Fruit fly (Drosophila melanogaster) whole organism, prepupa: ENCODE results near the gene CG13082.

ENCODE experiments used
- CG10631 ChIP-seq: fragments of 200-800 bp; sonication (Bioruptor generic); optimal IDR thresholded peaks from 2 replicates; lab custom pipeline; 2016; ENCODE audit warnings: missing biosample characterization, missing genetic modification characterization
- CG10669 ChIP-seq: fragments of 200-800 bp; sonication (Bioruptor generic); optimal IDR thresholded peaks from 3 replicates; lab custom pipeline; 2018; ENCODE audit warnings: missing biosample characterization, mild to moderate bottlenecking, missing genetic modification characterization, moderate library complexity
- CG11294 ChIP-seq: fragments of 200-800 bp; sonication (Bioruptor generic); IDR thresholded peaks from 2 replicates; pipeline ENCODE4 v1.3.6; 2022; ENCODE audit warnings: missing biosample characterization, missing genetic modification characterization
- CG11762 ChIP-seq: fragments of 200-800 bp; sonication (Bioruptor generic); optimal IDR thresholded peaks from 3 replicates; lab custom pipeline; 2016; ENCODE audit warnings: missing biosample characterization, missing genetic modification characterization; ENCODE audit not compliant: insufficient read depth
- CG11902 ChIP-seq: fragments of 200-800 bp; sonication (Bioruptor generic); optimal IDR thresholded peaks from 3 replicates; lab custom pipeline; 2016; ENCODE audit warnings: missing biosample characterization, missing genetic modification characterization
- CG15336 ChIP-seq: fragments of 200-800 bp; sonication (Bioruptor generic); IDR thresholded peaks from 2 replicates; pipeline ENCODE4 v1.3.6; 2022; ENCODE audit warnings: missing biosample characterization, missing genetic modification characterization
- CG16779 ChIP-seq: fragments of 200-800 bp; sonication (Bioruptor generic); optimal IDR thresholded peaks from 3 replicates; lab custom pipeline; 2017; ENCODE audit warnings: missing biosample characterization, mild to moderate bottlenecking, missing genetic modification characterization
- CG31627 ChIP-seq: fragments of 200-800 bp; sonication (Bioruptor generic); optimal IDR thresholded peaks from 3 replicates; lab custom pipeline; 2016; ENCODE audit warnings: missing biosample characterization, missing genetic modification characterization
- CG34406 ChIP-seq: fragments of 200-800 bp; sonication (Bioruptor generic); optimal IDR thresholded peaks from 3 replicates; lab custom pipeline; 2016; ENCODE audit warnings: missing biosample characterization, missing genetic modification characterization
- CG3919 ChIP-seq: fragments of 200-800 bp; sonication (Bioruptor generic); optimal IDR thresholded peaks from 3 replicates; lab custom pipeline; 2016; ENCODE audit warnings: missing biosample characterization, missing genetic modification characterization
- CG4318 ChIP-seq: fragments of 200-800 bp; sonication (Bioruptor generic); optimal IDR thresholded peaks from 3 replicates; lab custom pipeline; 2017; ENCODE audit warnings: missing biosample characterization, mild to moderate bottlenecking, missing genetic modification characterization
- CG6163 ChIP-seq: fragments of 200-800 bp; sonication (Bioruptor generic); IDR thresholded peaks from 3 replicates; pipeline ENCODE4 v1.3.6; 2022; ENCODE audit warnings: missing biosample characterization, missing genetic modification characterization
- CG6276 ChIP-seq: fragments of 200-800 bp; sonication (Bioruptor generic); optimal IDR thresholded peaks from 2 replicates; lab custom pipeline; 2017; ENCODE audit warnings: missing biosample characterization, mild to moderate bottlenecking, missing genetic modification characterization
- CG6792 ChIP-seq: fragments of 200-800 bp; sonication (Bioruptor generic); optimal IDR thresholded peaks from 3 replicates; lab custom pipeline; 2016; ENCODE audit warnings: missing biosample characterization, missing genetic modification characterization
- CG6854 ChIP-seq: fragments of 200-800 bp; sonication (Bioruptor generic); optimal IDR thresholded peaks from 2 replicates; lab custom pipeline; 2017; ENCODE audit warnings: missing biosample characterization, mild to moderate bottlenecking, missing genetic modification characterization
- CG8119 ChIP-seq: fragments of 200-800 bp; sonication (Bioruptor generic); IDR thresholded peaks from 3 replicates; pipeline ENCODE4 v1.3.6; 2022; ENCODE audit warnings: missing biosample characterization, missing genetic modification characterization
- CG8319 ChIP-seq: fragments of 200-800 bp; sonication (Bioruptor generic); optimal IDR thresholded peaks from 3 replicates; lab custom pipeline; 2016; ENCODE audit warnings: missing biosample characterization, missing genetic modification characterization
- CG8632 ChIP-seq: fragments of 200-800 bp; sonication (Bioruptor generic); optimal IDR thresholded peaks from 3 replicates; lab custom pipeline; 2016; ENCODE audit warnings: missing biosample characterization, missing genetic modification characterization
- Eip75B ChIP-seq: fragments of 200-800 bp; sonication (Bioruptor generic); optimal IDR thresholded peaks from 3 replicates; lab custom pipeline; 2016; ENCODE audit warnings: missing biosample characterization, missing genetic modification characterization
- Eip78C ChIP-seq: fragments of 200-800 bp; sonication (Bioruptor generic); peaks from one replicate; lab custom pipeline; 2016; ENCODE audit warnings: missing biosample characterization, missing genetic modification characterization
- Eip93F ChIP-seq: fragments of 200-800 bp; sonication (Bioruptor generic); optimal IDR thresholded peaks from 2 replicates; lab custom pipeline; 2016; ENCODE audit warnings: missing biosample characterization, mild to moderate bottlenecking, missing genetic modification characterization
- Ets96B ChIP-seq: fragments of 200-800 bp; optimal IDR thresholded peaks from 2 replicates; lab custom pipeline; 2019; ENCODE audit warnings: missing biosample characterization, mild to moderate bottlenecking, missing genetic modification characterization, moderate library complexity
- Gug ChIP-seq: fragments of 200-800 bp; sonication (Bioruptor generic); IDR thresholded peaks from 2 replicates; pipeline ENCODE4 v1.3.6; 2022; ENCODE audit warnings: missing biosample characterization, missing genetic modification characterization
- Hr4 ChIP-seq: fragments of 200-800 bp; sonication (Bioruptor generic); optimal IDR thresholded peaks from 3 replicates; lab custom pipeline; 2016; ENCODE audit warnings: missing biosample characterization, missing genetic modification characterization
- Met ChIP-seq: fragments of 200-800 bp; sonication (Bioruptor generic); optimal IDR thresholded peaks from 3 replicates; lab custom pipeline; 2016; ENCODE audit warnings: missing biosample characterization, missing genetic modification characterization
- Sox102F ChIP-seq: fragments of 200-800 bp; sonication (Bioruptor generic); optimal IDR thresholded peaks from 2 replicates; lab custom pipeline; 2016; ENCODE audit warnings: missing biosample characterization, mild to moderate bottlenecking, missing genetic modification characterization
- Sox14 ChIP-seq: fragments of 200-800 bp; sonication (Bioruptor generic); optimal IDR thresholded peaks from 3 replicates; lab custom pipeline; 2016; ENCODE audit warnings: missing biosample characterization, missing genetic modification characterization
- Sox15 ChIP-seq: fragments of 200-800 bp; sonication (Bioruptor generic); optimal IDR thresholded peaks from 3 replicates; lab custom pipeline; 2016; ENCODE audit warnings: missing biosample characterization, missing genetic modification characterization
- achi ChIP-seq: fragments of 200-800 bp; sonication (Bioruptor generic); optimal IDR thresholded peaks from 3 replicates; lab custom pipeline; 2016; ENCODE audit warnings: missing biosample characterization, missing genetic modification characterization
- acj6 ChIP-seq: fragments of 200-800 bp; sonication (Bioruptor generic); optimal IDR thresholded peaks from 3 replicates; lab custom pipeline; 2016; ENCODE audit warnings: missing biosample characterization, missing genetic modification characterization
- cyc ChIP-seq: fragments of 200-800 bp; sonication (Bioruptor generic); optimal IDR thresholded peaks from 3 replicates; lab custom pipeline; 2016; ENCODE audit warnings: missing biosample characterization, missing genetic modification characterization
- dsx ChIP-seq: fragments of 200-800 bp; optimal IDR thresholded peaks from 3 replicates; lab custom pipeline; 2019; ENCODE audit warnings: missing biosample characterization, mild to moderate bottlenecking, missing genetic modification characterization, moderate library complexity; ENCODE audit not compliant: poor library complexity, severe bottlenecking
- eg ChIP-seq: fragments of 200-800 bp; sonication (Bioruptor generic); IDR thresholded peaks from 3 replicates; pipeline ENCODE4 v1.3.6; 2022; ENCODE audit warnings: missing biosample characterization, missing genetic modification characterization
- esn ChIP-seq: fragments of 200-800 bp; sonication (Bioruptor generic); optimal IDR thresholded peaks from 2 replicates; lab custom pipeline; 2016; ENCODE audit warnings: missing biosample characterization, mild to moderate bottlenecking, missing genetic modification characterization, moderate library complexity
- fd59A ChIP-seq: fragments of 200-800 bp; sonication (Bioruptor generic); optimal IDR thresholded peaks from 2 replicates; lab custom pipeline; 2017; ENCODE audit warnings: missing biosample characterization, mild to moderate bottlenecking, missing genetic modification characterization, missing genetic modification reagents
- fkh ChIP-seq: fragments of 200-800 bp; sonication (Bioruptor generic); optimal IDR thresholded peaks from 3 replicates; lab custom pipeline; 2017; ENCODE audit warnings: missing biosample characterization, mild to moderate bottlenecking, missing genetic modification characterization, moderate library complexity
- lz ChIP-seq: fragments of 200-800 bp; sonication (Bioruptor generic); optimal IDR thresholded peaks from 3 replicates; lab custom pipeline; 2016; ENCODE audit warnings: missing biosample characterization, missing genetic modification characterization
- net ChIP-seq: fragments of 200-800 bp; sonication (Bioruptor generic); optimal IDR thresholded peaks from 3 replicates; lab custom pipeline; 2016; ENCODE audit warnings: missing biosample characterization, missing genetic modification characterization
- pdm3 ChIP-seq: fragments of 200-800 bp; sonication (Bioruptor generic); optimal IDR thresholded peaks from 3 replicates; lab custom pipeline; 2016; ENCODE audit warnings: missing biosample characterization, missing genetic modification characterization
- salr ChIP-seq, 2 experiments: fragments of 200-800 bp; sonication (Bioruptor generic); optimal IDR thresholded peaks; 3 replicates each; lab custom pipeline; 2016 to 2018; ENCODE audit warnings: missing biosample characterization in 2 of 2, missing genetic modification characterization in 2 of 2, mild to moderate bottlenecking in 1 of 2
- spab ChIP-seq: fragments of 200-800 bp; sonication (Bioruptor generic); optimal IDR thresholded peaks from 2 replicates; lab custom pipeline; 2017; ENCODE audit warnings: missing biosample characterization, mild to moderate bottlenecking, missing genetic modification characterization, missing genetic modification reagents
- ss ChIP-seq, 2 experiments: fragments of 200-800 bp; sonication (Bioruptor generic); optimal IDR thresholded peaks; 2 replicates in 1 of 2; 3 replicates in 1 of 2; lab custom pipeline; 2017 to 2018; ENCODE audit warnings: mild to moderate bottlenecking in 2 of 2, missing biosample characterization in 2 of 2, missing genetic modification characterization in 2 of 2, moderate library complexity in 1 of 2
- svp ChIP-seq: fragments of 200-800 bp; sonication (Bioruptor generic); peaks from one replicate; lab custom pipeline; 2016; ENCODE audit warnings: missing biosample characterization, missing genetic modification characterization
- vri ChIP-seq: fragments of 200-800 bp; sonication (Bioruptor generic); optimal IDR thresholded peaks from 3 replicates; lab custom pipeline; 2016; ENCODE audit warnings: missing biosample characterization, mild to moderate bottlenecking, missing genetic modification characterization

Gene CG13082

DNA sequence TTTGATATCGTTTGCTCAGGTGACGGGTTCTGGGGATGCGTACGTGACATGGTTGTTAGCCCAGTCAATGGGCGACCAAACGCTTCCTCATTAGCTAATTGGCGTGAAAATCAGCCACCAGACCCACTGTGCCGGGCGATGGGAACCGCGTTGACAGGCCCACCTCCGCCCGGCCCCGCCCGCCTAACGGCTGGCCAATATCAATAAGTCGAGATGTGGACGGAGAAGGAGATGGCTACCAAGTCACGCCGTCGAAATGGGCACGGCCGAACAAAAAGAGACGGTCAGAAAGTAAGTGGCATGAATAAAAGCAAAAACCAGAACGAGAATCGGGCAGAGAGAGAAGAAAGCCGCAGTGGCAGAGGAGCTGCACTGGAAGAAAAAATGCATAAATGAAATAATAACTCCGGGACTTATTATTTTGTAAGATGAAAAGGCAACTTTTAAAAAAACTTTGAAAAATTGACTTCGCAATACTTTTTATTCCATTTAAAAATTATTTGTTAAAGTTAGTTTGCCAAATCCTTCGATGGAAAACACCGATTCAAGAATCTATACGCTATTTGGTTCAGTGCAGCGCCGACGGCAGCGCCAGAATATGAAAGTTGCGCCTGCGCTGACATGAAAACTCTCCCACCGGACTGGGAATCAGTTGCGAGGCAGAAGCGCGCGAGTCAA, at the start of gene CG13082 (continued):
- TF ChIP-seq Sox14 (GFP tag; lab: Kevin White, UChicago) (peak; percentile 95), fkh (GFP tag; lab: Kevin White, UChicago) (no peak), CG11294 (GFP tag; lab: Robert Waterston, UW) (peak; percentile 45; the same call in 1 of the 2 replicates), Ets96B (tag; lab: Kevin White, UChicago) (peak; percentile 76), CG10631 (peak; percentile 87), CG34406 (GFP tag; lab: Kevin White, UChicago) (peak; percentile 91), CG3919 (GFP tag; lab: Kevin White, UChicago) (peak; percentile 94), CG16779 (tag; lab: Kevin White, UChicago) (peak; percentile 66), CG11762 (GFP tag; lab: Kevin White, UChicago) (peak; percentile 88)

DNA sequence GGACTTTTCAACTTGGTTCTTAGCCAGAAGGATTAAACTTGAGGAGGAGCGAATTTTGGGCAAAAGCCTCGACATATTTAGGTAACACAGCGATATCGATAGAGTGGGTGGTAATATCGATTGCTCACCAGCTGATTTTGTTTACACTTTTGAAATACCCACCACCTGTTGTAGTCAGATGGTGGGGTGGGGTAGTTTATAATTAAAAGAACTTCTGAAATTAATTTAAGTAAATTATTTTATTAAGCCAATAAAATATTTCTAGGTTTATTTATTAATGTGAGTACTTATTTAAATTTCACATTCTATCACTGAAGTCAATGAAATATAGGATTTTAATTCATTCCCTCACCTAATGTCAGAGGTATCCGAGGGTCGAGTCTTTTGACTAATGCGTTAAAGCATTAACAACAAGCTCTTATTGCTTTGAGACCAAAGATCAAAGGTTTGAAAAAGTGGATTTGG, 48.2 kb upstream of the CG13082 start, which contains the start of the genes CG10194 and CG18094:
Gene CG10194, minus strand, starts transcription at position 108 of the 465 bp plus-strand sequence.
Gene CG18094, plus strand, starts transcription at position 266 of the 465 bp plus-strand sequence.
- TF ChIP-seq salr (GFP tag; optimal IDR thresholded peaks at IDR 0.05; lab: Kevin White, UChicago) (no peak), eg (peak; percentile 63; the same call in 2 of the 3 replicates), Eip75B (no peak), Hr4 (peak; percentile 71), ss (GFP tag; optimal IDR thresholded peaks at IDR 0.05; lab: Kevin White, UChicago) (no peak), CG16779 (tag; lab: Kevin White, UChicago) (no peak), CG8319 (peak; percentile 7), CG34406 (GFP tag; lab: Kevin White, UChicago) (peak; percentile 57), CG6854 (GFP tag; lab: Kevin White, UChicago) (peak; percentile 9), lz (GFP tag; lab: Kevin White, UChicago) (peak; percentile 53), CG31627 (GFP tag; lab: Kevin White, UChicago) (peak; percentile 49), cyc (peak; percentile 60), CG8119 (GFP tag; lab: Robert Waterston, UW) (peak; percentile 60; the same call in 2 of the 3 replicates), Eip78C (GFP tag; lab: Kevin White, UChicago) (no peak), CG6792 (GFP tag; lab: Kevin White, UChicago) (peak; percentile 62), Sox14 (GFP tag; lab: Kevin White, UChicago) (no peak), esn (GFP tag; lab: Kevin White, UChicago) (peak; percentile 78), Eip93F (GFP tag; lab: Kevin White, UChicago) (peak; percentile 1), CG11902 (GFP tag; lab: Kevin White, UChicago) (peak; percentile 8), CG6163 (GFP tag; lab: Robert Waterston, UW) (0 out of 3 replicates have a peak, but pooled peaks have one; percentile 10), CG15336 (peak; percentile 48; the same call in 1 of the 2 replicates), CG8632 (GFP tag; lab: Kevin White, UChicago) (peak; percentile 59), Sox15 (GFP tag; lab: Kevin White, UChicago) (peak; percentile 11), CG11294 (GFP tag; lab: Robert Waterston, UW) (peak; percentile 25; the same call in 1 of the 2 replicates), CG4318 (GFP tag; lab: Kevin White, UChicago) (no peak), CG10669 (no peak), svp (GFP tag; lab: Kevin White, UChicago) (peak; percentile 86)

DNA sequence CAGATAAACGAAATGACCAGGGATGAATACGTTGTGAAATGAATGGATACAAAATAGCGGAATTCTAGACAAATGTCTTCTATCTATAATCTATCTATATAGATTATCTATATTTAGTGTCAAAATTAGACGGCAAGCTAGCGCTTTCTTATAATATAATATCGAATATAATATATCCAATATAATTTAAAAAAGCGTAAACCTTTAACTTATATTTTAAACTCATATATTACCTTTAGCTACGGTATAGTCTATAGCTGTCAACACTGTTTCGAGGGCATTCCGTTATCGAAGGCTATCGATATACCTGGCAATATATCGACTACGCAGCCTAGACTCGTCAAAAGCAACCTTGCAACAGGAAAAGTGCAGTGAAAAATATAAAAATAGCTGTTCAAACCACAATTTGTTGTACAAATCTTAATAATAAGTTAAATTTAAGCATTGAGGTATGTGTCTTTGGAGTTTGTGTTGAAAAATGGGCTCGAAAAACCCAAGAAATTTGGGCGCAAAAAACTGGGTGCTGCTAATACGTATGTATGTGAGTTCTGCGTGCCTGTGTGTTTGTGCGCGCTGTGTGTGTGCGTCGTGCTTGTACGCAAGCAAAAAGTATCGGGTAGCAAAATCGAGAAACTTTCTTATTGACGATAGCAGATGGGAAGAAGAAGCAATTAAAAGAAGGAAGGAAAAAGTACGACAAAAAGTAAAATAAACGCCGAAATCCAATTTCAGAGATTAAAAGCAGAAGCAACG, 45.1 kb upstream of the CG13082 start, which contains the start of the genes swm and Ctu2:
Gene swm, plus strand, starts transcription at position 318 of the 753 bp plus-strand sequence.
Gene Ctu2, minus strand, starts transcription at position 320 of the 753 bp plus-strand sequence.
- peak; percentile 50; the same call in 1 of the 3 replicates for TF ChIP-seq CG8119 (GFP tag; lab: Robert Waterston, UW)
- TF ChIP-seq CG3919 (GFP tag; lab: Kevin White, UChicago): no peak
- no peak for TF ChIP-seq CG16779 (tag; lab: Kevin White, UChicago)
- TF ChIP-seq acj6 (GFP tag; lab: Kevin White, UChicago): no peak
- TF ChIP-seq spab (GFP tag; lab: Kevin White, UChicago): no peak
- TF ChIP-seq CG4318 (GFP tag; lab: Kevin White, UChicago): no peak
- no peak for TF ChIP-seq CG11902 (GFP tag; lab: Kevin White, UChicago)
- peak; percentile 42 for TF ChIP-seq Gug (GFP tag; lab: Robert Waterston, UW)
- TF ChIP-seq CG15336: no peak
- no peak for TF ChIP-seq CG8319
- peak; percentile 71 for TF ChIP-seq svp (GFP tag; lab: Kevin White, UChicago)
- TF ChIP-seq dsx: no peak
- TF ChIP-seq achi (GFP tag; lab: Kevin White, UChicago): peak; percentile 58
- TF ChIP-seq Met (GFP tag; lab: Kevin White, UChicago): no peak
- TF ChIP-seq pdm3 (GFP tag; lab: Kevin White, UChicago): no peak
- no peak for TF ChIP-seq vri (GFP tag; lab: Kevin White, UChicago)
- no peak for TF ChIP-seq Ets96B (tag; lab: Kevin White, UChicago)
- TF ChIP-seq net (GFP tag; lab: Kevin White, UChicago): no peak
- TF ChIP-seq fd59A: no peak
- TF ChIP-seq CG6276 (GFP tag; lab: Kevin White, UChicago): no peak
- TF ChIP-seq Sox102F (GFP tag; lab: Kevin White, UChicago): no peak
